Fruit fly (Drosophila melanogaster) whole organism, embryonic: Measurements from ENCODE around the gene mRpL12.
A peak's percentile ranks its signal among the peaks of the same experiment; 100 is the strongest.

Experiments used
- CG10321 ChIP-seq: fragments of 200-800 bp; sonication (Bioruptor generic); IDR thresholded peaks from 2 replicates; pipeline ENCODE4 v1.3.6; 2022; ENCODE audit warnings: missing biosample characterization, missing genetic modification characterization
- CG10979 ChIP-seq: fragments of 200-800 bp; sonication (Bioruptor generic); optimal IDR thresholded peaks from 2 replicates; lab custom pipeline; 2018; ENCODE audit warnings: missing biosample characterization, mild to moderate bottlenecking, missing genetic modification characterization, moderate library complexity
- CG11696 ChIP-seq: fragments of 200-800 bp; sonication (Bioruptor generic); IDR thresholded peaks from 2 replicates; pipeline ENCODE4 v1.3.6; 2022; ENCODE audit warnings: missing biosample characterization, missing genetic modification characterization
- CG13624 ChIP-seq: fragments of 200-800 bp; sonication (Bioruptor generic); optimal IDR thresholded peaks from 2 replicates; lab custom pipeline; 2016; ENCODE audit warnings: missing biosample characterization, missing genetic modification characterization
- CG14050 ChIP-seq: fragments of 200-800 bp; sonication (Bioruptor generic); IDR thresholded peaks from 3 replicates; pipeline ENCODE4 v1.3.6; 2022; ENCODE audit warnings: missing biosample characterization, missing genetic modification characterization
- CG15073 ChIP-seq: fragments of 200-800 bp; sonication (Bioruptor generic); optimal IDR thresholded peaks from 2 replicates; lab custom pipeline; 2016; ENCODE audit warnings: missing biosample characterization, missing genetic modification characterization
- CG2129 ChIP-seq: fragments of 200-800 bp; sonication (Bioruptor generic); IDR thresholded peaks from 2 replicates; pipeline ENCODE4 v1.3.6; 2022; ENCODE audit warnings: missing biosample characterization, missing genetic modification characterization; ENCODE audit not compliant: partially characterized antibody
- CG2202 ChIP-seq: fragments of 200-800 bp; sonication (Bioruptor generic); optimal IDR thresholded peaks from 2 replicates; lab custom pipeline; 2018; ENCODE audit warnings: missing biosample characterization, mild to moderate bottlenecking, missing genetic modification characterization
- CG4282 ChIP-seq: fragments of 200-800 bp; sonication (Bioruptor generic); optimal IDR thresholded peaks from 2 replicates; lab custom pipeline; 2016; ENCODE audit warnings: missing biosample characterization, missing genetic modification characterization
- CG4820 ChIP-seq: fragments of 200-800 bp; sonication (Bioruptor generic); optimal IDR thresholded peaks from 3 replicates; lab custom pipeline; 2016; ENCODE audit warnings: missing biosample characterization, missing genetic modification characterization
- CG6689 ChIP-seq: fragments of 200-800 bp; sonication (Bioruptor generic); IDR thresholded peaks from 2 replicates; pipeline ENCODE4 v1.3.6; 2022; ENCODE audit warnings: missing biosample characterization, missing genetic modification characterization
- CG6765 ChIP-seq: fragments of 200-800 bp; sonication (Bioruptor generic); optimal IDR thresholded peaks from 3 replicates; lab custom pipeline; 2017; ENCODE audit warnings: missing biosample characterization, mild to moderate bottlenecking, missing genetic modification characterization
- CG7786 ChIP-seq: fragments of 200-800 bp; sonication (Bioruptor generic); optimal IDR thresholded peaks from 2 replicates; lab custom pipeline; 2016; ENCODE audit warnings: missing biosample characterization, missing genetic modification characterization
- CG9215 ChIP-seq: fragments of 200-800 bp; sonication (Bioruptor generic); IDR thresholded peaks from 2 replicates; pipeline ENCODE4 v1.3.6; 2022; ENCODE audit warnings: missing biosample characterization, missing genetic modification characterization
- Camta ChIP-seq: fragments of 200-800 bp; sonication (Bioruptor generic); optimal IDR thresholded peaks from 2 replicates; lab custom pipeline; 2016; ENCODE audit warnings: missing biosample characterization, missing genetic modification characterization
- CrebB ChIP-seq: fragments of 200-800 bp; sonication (Bioruptor generic); optimal IDR thresholded peaks from 3 replicates; lab custom pipeline; 2018; ENCODE audit warnings: missing biosample characterization, mild to moderate bottlenecking, missing genetic modification characterization
- Dll ChIP-seq: fragments of 200-800 bp; sonication (Bioruptor generic); IDR thresholded peaks from 4 replicates; pipeline ENCODE4 v1.3.6; 2022; ENCODE audit warnings: missing biosample characterization, missing genetic modification characterization; ENCODE audit not compliant: partially characterized antibody
- Ets65A ChIP-seq: fragments of 200-800 bp; sonication (Bioruptor generic); peaks from one replicate; lab custom pipeline; 2016; ENCODE audit warnings: missing biosample characterization, missing genetic modification characterization
- Fer3 ChIP-seq: fragments of 200-800 bp; sonication (Bioruptor generic); optimal IDR thresholded peaks from 2 replicates; lab custom pipeline; 2018; ENCODE audit warnings: missing biosample characterization, mild to moderate bottlenecking, missing genetic modification characterization, moderate library complexity
- H15 ChIP-seq: fragments of 200-800 bp; sonication (Bioruptor generic); IDR thresholded peaks from 3 replicates; pipeline ENCODE4 v1.3.6; 2022; ENCODE audit warnings: missing biosample characterization, missing genetic modification characterization
- HLH54F ChIP-seq: fragments of 200-800 bp; sonication (Bioruptor generic); optimal IDR thresholded peaks from 3 replicates; lab custom pipeline; 2016; ENCODE audit warnings: missing biosample characterization, missing genetic modification characterization
- HmgD ChIP-seq: fragments of 200-800 bp; sonication (Bioruptor generic); optimal IDR thresholded peaks from 3 replicates; lab custom pipeline; 2016; ENCODE audit warnings: missing biosample characterization, missing genetic modification characterization
- HmgZ ChIP-seq: fragments of 200-800 bp; sonication (Bioruptor generic); optimal IDR thresholded peaks from 2 replicates; lab custom pipeline; 2018; ENCODE audit warnings: missing biosample characterization, mild to moderate bottlenecking, missing genetic modification characterization
- Hr39 ChIP-seq: fragments of >200 bp; optimal IDR thresholded peaks from 2 replicates; lab custom pipeline; 2017
- Hr78 ChIP-seq, 2 experiments: fragments of 200-800 bp in 1 of 2; fragments of >200 bp in 1 of 2; sonication (Bioruptor generic) in 1 of 2; optimal IDR thresholded peaks; 2 replicates each; lab custom pipeline; 2017 to 2019; ENCODE audit warnings: missing biosample characterization in 2 of 2, missing genetic modification characterization in 2 of 2, mild to moderate bottlenecking in 1 of 2, moderate library complexity in 1 of 2
- Med ChIP-seq: fragments of 200-800 bp; sonication (Bioruptor generic); peaks from one replicate; lab custom pipeline; 2016; ENCODE audit warnings: missing biosample characterization, missing genetic modification characterization, mild to moderate bottlenecking, inconsistent platforms, moderate library complexity
- Oaz ChIP-seq: fragments of 200-800 bp; sonication (Bioruptor generic); IDR thresholded peaks from 2 replicates; pipeline ENCODE4 v1.3.6; 2022; ENCODE audit warnings: missing biosample characterization, missing genetic modification characterization
- Rx ChIP-seq: fragments of 200-800 bp; sonication (Bioruptor generic); IDR thresholded peaks from 2 replicates; pipeline ENCODE4 v1.3.6; 2022; ENCODE audit warnings: missing biosample characterization, missing genetic modification characterization
- Trl ChIP-seq, 3 experiments: fragments of >200 bp in 2 of 3; fragments of 200-800 bp in 1 of 3; sonication (Bioruptor generic) in 1 of 3; optimal IDR thresholded peaks; 2 replicates in 1 of 3; 3 replicates in 2 of 3; lab custom pipeline; 2016 to 2017; ENCODE audit warnings: missing biosample characterization in 1 of 3, missing genetic modification characterization in 1 of 3
- ab ChIP-seq: fragments of 200-800 bp; sonication (Bioruptor generic); optimal IDR thresholded peaks from 2 replicates; lab custom pipeline; 2016; ENCODE audit warnings: missing biosample characterization, missing genetic modification characterization
- amos ChIP-seq: fragments of 200-800 bp; sonication (Bioruptor generic); IDR thresholded peaks from 2 replicates; pipeline ENCODE4 v1.3.6; 2022; ENCODE audit warnings: missing biosample characterization, missing genetic modification characterization; ENCODE audit not compliant: partially characterized antibody
- cwo ChIP-seq: fragments of 200-800 bp; sonication (Bioruptor generic); optimal IDR thresholded peaks from 3 replicates; lab custom pipeline; 2017; ENCODE audit warnings: missing biosample characterization, missing genetic modification characterization, mild to moderate bottlenecking, moderate library complexity, missing genetic modification reagents
- ems ChIP-seq: fragments of 200-800 bp; sonication (Bioruptor generic); optimal IDR thresholded peaks from 3 replicates; lab custom pipeline; 2016; ENCODE audit warnings: missing biosample characterization, missing genetic modification characterization
- fd96Cb ChIP-seq: fragments of 200-800 bp; sonication (Bioruptor generic); optimal IDR thresholded peaks from 2 replicates; lab custom pipeline; 2018; ENCODE audit warnings: missing biosample characterization, mild to moderate bottlenecking, missing genetic modification characterization, moderate library complexity
- ham ChIP-seq: fragments of 200-800 bp; sonication (Bioruptor generic); IDR thresholded peaks from 2 replicates; pipeline ENCODE4 v1.3.6; 2022; ENCODE audit warnings: missing biosample characterization, missing genetic modification characterization
- lbe ChIP-seq: fragments of 200-800 bp; sonication (Bioruptor generic); optimal IDR thresholded peaks from 2 replicates; lab custom pipeline; 2016; ENCODE audit warnings: missing biosample characterization, mild to moderate bottlenecking, missing genetic modification characterization
- lilli ChIP-seq: fragments of 200-800 bp; sonication (Bioruptor generic); optimal IDR thresholded peaks from 3 replicates; lab custom pipeline; 2016; ENCODE audit warnings: missing biosample characterization, missing genetic modification characterization
- mld ChIP-seq: fragments of 200-800 bp; sonication (Bioruptor generic); IDR thresholded peaks from 3 replicates; pipeline ENCODE4 v1.3.6; 2022; ENCODE audit warnings: missing biosample characterization, missing genetic modification characterization; ENCODE audit not compliant: partially characterized antibody
- onecut ChIP-seq: fragments of 200-800 bp; sonication (Bioruptor generic); IDR thresholded peaks from 2 replicates; pipeline ENCODE4 v1.3.6; 2022; ENCODE audit warnings: missing biosample characterization, missing genetic modification characterization
- ranshi ChIP-seq: fragments of 200-800 bp; sonication (Bioruptor generic); IDR thresholded peaks from 2 replicates; pipeline ENCODE4 v1.3.6; 2022; ENCODE audit warnings: missing biosample characterization, missing genetic modification characterization
- rib ChIP-seq: fragments of 200-800 bp; sonication (Bioruptor generic); IDR thresholded peaks from 2 replicates; pipeline ENCODE4 v1.3.6; 2022; ENCODE audit warnings: missing biosample characterization, missing genetic modification characterization
- schlank ChIP-seq: fragments of 200-800 bp; sonication (Bioruptor generic); optimal IDR thresholded peaks from 2 replicates; lab custom pipeline; 2018; ENCODE audit warnings: missing biosample characterization, mild to moderate bottlenecking, missing genetic modification characterization
- scrt ChIP-seq: fragments of 200-800 bp; sonication (Bioruptor generic); optimal IDR thresholded peaks from 2 replicates; lab custom pipeline; 2018; ENCODE audit warnings: missing biosample characterization, mild to moderate bottlenecking, missing genetic modification characterization, moderate library complexity
- sob ChIP-seq: fragments of 200-800 bp; sonication (Bioruptor generic); IDR thresholded peaks from 2 replicates; pipeline ENCODE4 v1.3.6; 2022; ENCODE audit warnings: missing biosample characterization, missing genetic modification characterization
- sqz ChIP-seq: fragments of 200-800 bp; sonication (Bioruptor generic); optimal IDR thresholded peaks from 3 replicates; lab custom pipeline; 2018; ENCODE audit warnings: missing biosample characterization, mild to moderate bottlenecking, missing genetic modification characterization
- ssp ChIP-seq: fragments of 200-800 bp; sonication (Bioruptor generic); IDR thresholded peaks from 2 replicates; pipeline ENCODE4 v1.3.6; 2022; ENCODE audit warnings: missing biosample characterization, missing genetic modification characterization
- wdn ChIP-seq: fragments of 200-800 bp; sonication (Bioruptor generic); IDR thresholded peaks from 2 replicates; pipeline ENCODE4 v1.3.6; 2022; ENCODE audit warnings: missing biosample characterization, missing genetic modification characterization
- zfh1 ChIP-seq: fragments of 200-800 bp; sonication (Bioruptor generic); IDR thresholded peaks from 3 replicates; pipeline ENCODE4 v1.3.6; 2022; ENCODE audit warnings: missing biosample characterization, missing genetic modification characterization

The mRpL12 gene

dm6 chr3L:8953199-8953956 is 3.2 kb upstream of the mRpL12 start (continued):
- no peak for TF ChIP-seq lbe (GFP tag; lab: Kevin White, UChicago)
- TF ChIP-seq CG14050: no peak
- TF ChIP-seq amos (GFP tag; lab: Robert Waterston, UW): peak; percentile 42; the same call in 1 of the 2 replicates
- peak; percentile 64 for TF ChIP-seq scrt (GFP tag; lab: Kevin White, UChicago)
- peak; percentile 82 for TF ChIP-seq Med (GFP tag; lab: Kevin White, UChicago)
- no peak for TF ChIP-seq sob (GFP tag; lab: Robert Waterston, UW)
- TF ChIP-seq Hr78 (GFP tag; optimal IDR thresholded peaks at IDR 0.05; lab: Kevin White, UChicago): no peak
- peak; percentile 36 for TF ChIP-seq CG7786 (GFP tag; lab: Kevin White, UChicago)
- no peak for TF ChIP-seq CG13624 (GFP tag; lab: Kevin White, UChicago)
- no peak for TF ChIP-seq CG2129 (GFP tag; lab: Robert Waterston, UW)
- TF ChIP-seq fd96Cb: peak; percentile 55
- peak; percentile 34; the same call in 1 of the 2 replicates for TF ChIP-seq CG6689
- peak; percentile 20 for TF ChIP-seq CG4820 (GFP tag; lab: Kevin White, UChicago)
- TF ChIP-seq cwo (GFP tag; lab: Kevin White, UChicago): peak; percentile 63
- TF ChIP-seq CG15073 (GFP tag; lab: Kevin White, UChicago): no peak
- TF ChIP-seq H15: no peak
- TF ChIP-seq HLH54F (GFP tag; lab: Kevin White, UChicago): no peak
- peak; percentile 71 for TF ChIP-seq CG6765 (GFP tag; lab: Kevin White, UChicago)
- TF ChIP-seq CG2202: peak; percentile 9
- no peak for TF ChIP-seq Rx (GFP tag; lab: Robert Waterston, UW)
- TF ChIP-seq ems (GFP tag; lab: Kevin White, UChicago): peak; percentile 56
- no peak for TF ChIP-seq Hr39 (lab: Kevin White, UChicago)
- peak; percentile 24 for TF ChIP-seq Camta (GFP tag; lab: Kevin White, UChicago)
- peak; percentile 70 for TF ChIP-seq Fer3 (tag; lab: Kevin White, UChicago)
- TF ChIP-seq wdn (GFP tag; lab: Robert Waterston, UW): no peak
- no peak for TF ChIP-seq Trl (optimal IDR thresholded peaks at IDR 0.05; lab: Kevin White, UChicago)
- peak; percentile 22 for TF ChIP-seq Trl (GFP tag; optimal IDR thresholded peaks at IDR 0.05; lab: Kevin White, UChicago)
- no peak for TF ChIP-seq ab (GFP tag; lab: Kevin White, UChicago)
- TF ChIP-seq Ets65A (GFP tag; lab: Kevin White, UChicago): peak; percentile 46
- no peak for TF ChIP-seq CG10321 (GFP tag; lab: Robert Waterston, UW)
- TF ChIP-seq lilli (GFP tag; lab: Kevin White, UChicago): peak; percentile 46
- no peak; the same call in 2 of the 4 replicates for TF ChIP-seq Dll (GFP tag; lab: Robert Waterston, UW)
- no peak for TF ChIP-seq ssp
- no peak for TF ChIP-seq schlank (tag; lab: Kevin White, UChicago)
- TF ChIP-seq CG9215 (GFP tag; lab: Robert Waterston, UW): no peak
- TF ChIP-seq onecut (GFP tag; lab: Robert Waterston, UW): peak; percentile 95
- no peak for TF ChIP-seq CG4282
- TF ChIP-seq CG10979 (tag; lab: Kevin White, UChicago): peak; percentile 68
- TF ChIP-seq HmgZ (tag; lab: Kevin White, UChicago): peak; percentile 44
- no peak for TF ChIP-seq CG11696 (GFP tag; lab: Robert Waterston, UW)
- no peak; the same call in 1 of the 2 replicates for TF ChIP-seq Oaz
- TF ChIP-seq ranshi (GFP tag; lab: Robert Waterston, UW): no peak; the same call in 1 of the 2 replicates
- TF ChIP-seq rib (GFP tag; lab: Robert Waterston, UW): no peak
- no peak for TF ChIP-seq zfh1
- TF ChIP-seq CrebB: peak; percentile 55
- TF ChIP-seq mld (GFP tag; lab: Robert Waterston, UW): no peak
- no peak for TF ChIP-seq ham
- peak; percentile 54 for TF ChIP-seq sqz
- no peak for TF ChIP-seq HmgD (GFP tag; lab: Kevin White, UChicago)
- TF ChIP-seq, all 482 proteins: peak for 254
